Fruit fly (Drosophila melanogaster) S2 (cell line): ENCODE results near the gene PIG-U.

Experiments
- CG8478 ChIP-seq: fragments of >200 bp; optimal IDR thresholded peaks from 2 replicates; lab custom pipeline; 2018
- CTCF ChIP-seq, 2 experiments: fragments of >200 bp; optimal IDR thresholded peaks; 2 replicates each; lab custom pipeline; 2018

DNA sequence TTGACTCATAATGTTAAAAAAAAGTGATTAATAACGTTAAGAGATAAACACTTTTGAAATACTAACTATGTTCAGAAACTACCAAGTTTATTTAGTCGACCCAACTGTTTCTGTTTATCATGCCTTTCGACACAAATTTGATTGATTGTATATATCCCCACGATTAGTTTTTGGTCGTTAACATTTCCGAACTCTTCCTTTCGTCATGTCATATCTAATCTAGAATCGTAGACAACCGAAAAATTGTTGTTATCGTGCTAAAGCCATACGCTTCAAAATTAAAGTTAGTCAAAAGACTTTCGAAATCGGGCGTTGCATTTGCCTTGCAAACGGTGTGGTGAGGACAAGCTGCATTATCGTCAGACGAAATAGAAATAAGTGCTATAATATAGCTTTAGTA is 15.3 kb downstream of the PIG-U start:
- TF ChIP-seq CG8478 (no peak), CTCF (optimal IDR thresholded peaks at IDR 0.05; lab: Kevin White, UChicago) (no peak)
